Worm (Caenorhabditis elegans) whole organism, early embryonic: ENCODE results near the gene C18B10.6.

Experiments
- B0310.2 ChIP-seq: sonication (generic microtip); optimal IDR thresholded peaks from 2 replicates; lab custom pipeline; 2016; ENCODE audit warnings: mild to moderate bottlenecking, missing genetic modification characterization, missing compliant biosample characterization
- aly-1 ChIP-seq: sonication (generic microtip); optimal IDR thresholded peaks from 2 replicates; lab custom pipeline; 2016; ENCODE audit warnings: missing genetic modification characterization, missing compliant biosample characterization
- ama-1 ChIP-seq: fragments of 150-350 bp; optimal IDR thresholded peaks from 2 replicates; lab custom pipeline; 2014
- ceh-13 ChIP-seq: fragments of 200-800 bp; sonication (Bioruptor generic); optimal IDR thresholded peaks from 2 replicates; lab custom pipeline; 2018; ENCODE audit warnings: mild to moderate bottlenecking, missing genetic modification characterization, missing compliant biosample characterization
- ceh-36 ChIP-seq: sonication (generic microtip); optimal IDR thresholded peaks from 2 replicates; lab custom pipeline; 2016; ENCODE audit warnings: missing genetic modification characterization, inconsistent platforms, missing compliant biosample characterization
- hmg-4 ChIP-seq: fragments of 200-800 bp; sonication (Bioruptor generic); optimal IDR thresholded peaks from 2 replicates; lab custom pipeline; 2018; ENCODE audit warnings: mild to moderate bottlenecking, missing genetic modification characterization, missing compliant biosample characterization
- pes-1 ChIP-seq: fragments of 200-800 bp; sonication (Bioruptor generic); IDR thresholded peaks from 2 replicates; pipeline ENCODE4 v1.3.6; 2022; ENCODE audit warnings: missing genetic modification reagents, missing genetic modification characterization, missing compliant biosample characterization
- sea-1 ChIP-seq: fragments of 200-800 bp; sonication (Bioruptor generic); conservative IDR thresholded peaks from 2 replicates; pipeline ENCODE4 v1.3.6; 2022; ENCODE audit warnings: missing genetic modification characterization, missing compliant biosample characterization
- tbx-37 ChIP-seq: fragments of 200-800 bp; sonication (Bioruptor generic); conservative IDR thresholded peaks from 2 replicates; pipeline ENCODE4 v1.3.6; 2022; ENCODE audit warnings: missing genetic modification reagents, missing genetic modification characterization, missing compliant biosample characterization
- tra-4 ChIP-seq: sonication (generic microtip); optimal IDR thresholded peaks from 2 replicates; lab custom pipeline; 2017; ENCODE audit warnings: missing genetic modification characterization, missing compliant biosample characterization

DNA sequence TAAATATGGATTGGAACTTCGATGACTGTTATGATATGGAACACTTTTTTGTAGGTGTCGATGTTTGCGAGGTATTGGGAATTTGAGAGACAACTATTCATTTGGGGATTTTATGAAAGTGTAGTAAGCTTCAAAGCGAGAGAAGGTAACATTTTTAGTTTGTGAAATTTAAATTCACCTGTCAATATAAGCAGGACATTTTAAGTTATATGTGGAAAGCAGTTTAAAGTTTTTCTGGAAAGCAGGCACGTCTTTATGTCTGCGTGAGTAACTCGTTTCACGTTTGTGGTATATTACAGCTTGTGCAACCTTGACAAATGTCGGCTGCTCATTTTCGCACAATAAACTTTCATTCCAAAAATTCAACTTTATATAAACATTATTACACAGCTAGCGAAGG, 23.4 kb upstream of the C18B10.6 start, which contains the start of gene srh-229:
- TF ChIP-seq sea-1 (GFP tag; lab: Robert Waterston, UW), result no peak
- TF ChIP-seq tra-4, result no peak
- TF ChIP-seq ama-1 (lab: Kevin White, UChicago), result no peak
- no peak for TF ChIP-seq hmg-4 (GFP tag; lab: Kevin White, UChicago)
- no peak for TF ChIP-seq pes-1
- no peak for TF ChIP-seq ceh-36 (tag; lab: Kevin White, UChicago)
- no peak for TF ChIP-seq aly-1 (tag; lab: Kevin White, UChicago)
- no peak for TF ChIP-seq ceh-13
- TF ChIP-seq B0310.2 (tag; lab: Kevin White, UChicago), result no peak
- no peak for TF ChIP-seq tbx-37 (GFP tag; lab: Robert Waterston, UW)
